Worm (Caenorhabditis elegans): ENCODE results near the gene bath-9.

DNA sequence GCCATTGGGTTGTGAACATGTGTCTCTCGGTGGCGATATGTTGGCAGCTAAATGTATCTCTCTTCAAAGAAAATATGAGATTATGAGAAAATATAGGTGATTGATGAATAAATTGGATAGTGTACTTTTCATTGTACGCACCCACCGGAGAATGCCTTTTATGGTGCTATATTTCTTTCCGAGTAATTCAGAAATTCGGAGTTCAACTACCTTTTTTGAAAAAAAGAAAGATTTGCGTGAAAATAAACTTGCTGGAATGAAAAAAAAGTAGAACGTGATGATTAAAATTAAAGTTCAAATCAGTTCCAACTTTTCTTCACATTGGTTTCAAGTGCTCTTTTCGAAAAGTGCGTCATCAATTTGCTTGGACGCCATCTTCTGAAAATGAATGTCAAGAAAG lies 26.6 kb downstream of the bath-9 start, which contains the start of gene nep-8:
- no peak for TF ChIP-seq nhr-11 (tag; optimal IDR thresholded peaks at IDR 0.05)
- TF ChIP-seq T23F11.4 (GFP tag; optimal IDR thresholded peaks at IDR 0.05) = no peak
- TF ChIP-seq tbx-2 (tag; optimal IDR thresholded peaks at IDR 0.05) = no peak

Measured in whole organism, late embryonic.